Fruit fly (Drosophila melanogaster) whole organism, embryonic: ENCODE results near the gene CG11350.

Experiments used
- Adf1 ChIP-seq: fragments of 200-800 bp; sonication (Bioruptor generic); IDR thresholded peaks from 2 replicates; pipeline ENCODE4 v1.3.6; 2022; ENCODE audit warnings: missing biosample characterization, missing genetic modification characterization
- BEAF-32 ChIP-seq: fragments of 200-800 bp; sonication (Bioruptor generic); optimal IDR thresholded peaks from 3 replicates; lab custom pipeline; 2017; ENCODE audit warnings: missing biosample characterization, missing genetic modification characterization, mild to moderate bottlenecking, moderate library complexity, missing genetic modification reagents
- Blimp-1 ChIP-seq: fragments of 200-800 bp; sonication (Bioruptor generic); optimal IDR thresholded peaks from 3 replicates; lab custom pipeline; 2018; ENCODE audit warnings: missing biosample characterization, missing genetic modification characterization, mild to moderate bottlenecking, moderate library complexity, missing genetic modification reagents
- CG10274 ChIP-seq: fragments of 200-800 bp; sonication (Bioruptor generic); optimal IDR thresholded peaks from 3 replicates; lab custom pipeline; 2017; ENCODE audit warnings: missing biosample characterization, mild to moderate bottlenecking, missing genetic modification characterization
- CG10321 ChIP-seq: fragments of 200-800 bp; sonication (Bioruptor generic); IDR thresholded peaks from 2 replicates; pipeline ENCODE4 v1.3.6; 2022; ENCODE audit warnings: missing biosample characterization, missing genetic modification characterization
- CG11723 ChIP-seq: fragments of 200-800 bp; sonication (Bioruptor generic); optimal IDR thresholded peaks from 2 replicates; lab custom pipeline; 2017; ENCODE audit warnings: missing biosample characterization, mild to moderate bottlenecking, missing genetic modification characterization
- CG12299 ChIP-seq: fragments of 200-800 bp; sonication (Bioruptor generic); optimal IDR thresholded peaks from 2 replicates; lab custom pipeline; 2018; ENCODE audit warnings: missing biosample characterization, mild to moderate bottlenecking, missing genetic modification characterization
- CG13287 ChIP-seq: fragments of 200-800 bp; sonication (Bioruptor generic); IDR thresholded peaks from 2 replicates; pipeline ENCODE4 v1.3.6; 2022; ENCODE audit warnings: missing biosample characterization, missing genetic modification characterization; ENCODE audit not compliant: partially characterized antibody
- CG16813 ChIP-seq: fragments of 200-800 bp; sonication (Bioruptor generic); IDR thresholded peaks from 3 replicates; pipeline ENCODE4 v1.3.6; 2022; ENCODE audit warnings: missing biosample characterization, missing genetic modification characterization; ENCODE audit not compliant: partially characterized antibody
- CG2120 ChIP-seq: fragments of 200-800 bp; sonication (Bioruptor generic); optimal IDR thresholded peaks from 3 replicates; lab custom pipeline; 2016; ENCODE audit warnings: missing biosample characterization, missing genetic modification characterization
- CG2875 ChIP-seq: fragments of 200-800 bp; sonication (Bioruptor generic); optimal IDR thresholded peaks from 2 replicates; lab custom pipeline; 2017; ENCODE audit warnings: missing biosample characterization, mild to moderate bottlenecking, missing genetic modification characterization, missing genetic modification reagents
- CG31365 ChIP-seq: fragments of 200-800 bp; sonication (Bioruptor generic); optimal IDR thresholded peaks from 2 replicates; lab custom pipeline; 2018; ENCODE audit warnings: missing biosample characterization, mild to moderate bottlenecking, missing genetic modification characterization
- CG31441 ChIP-seq: fragments of 200-800 bp; sonication (Bioruptor generic); IDR thresholded peaks from 2 replicates; pipeline ENCODE4 v1.3.6; 2022; ENCODE audit warnings: missing biosample characterization, missing genetic modification characterization
- CG32532 ChIP-seq: fragments of 200-800 bp; sonication (Bioruptor generic); IDR thresholded peaks from 2 replicates; pipeline ENCODE4 v1.3.6; 2022; ENCODE audit warnings: missing biosample characterization, missing genetic modification characterization
- CG3838 ChIP-seq: fragments of 200-800 bp; sonication (Bioruptor generic); optimal IDR thresholded peaks from 3 replicates; lab custom pipeline; 2016; ENCODE audit warnings: missing biosample characterization, missing genetic modification characterization
- CG5180 ChIP-seq: fragments of 200-800 bp; sonication (Bioruptor generic); optimal IDR thresholded peaks from 3 replicates; lab custom pipeline; 2017; ENCODE audit warnings: missing biosample characterization, missing genetic modification characterization, mild to moderate bottlenecking, moderate library complexity, missing genetic modification reagents
- CG6254 ChIP-seq: fragments of 200-800 bp; sonication (Bioruptor generic); optimal IDR thresholded peaks from 3 replicates; lab custom pipeline; 2017; ENCODE audit warnings: mild to moderate bottlenecking, missing biosample characterization, missing genetic modification reagents, missing genetic modification characterization
- CG6791 ChIP-seq: fragments of 200-800 bp; sonication (Bioruptor generic); IDR thresholded peaks from 3 replicates; pipeline ENCODE4 v1.3.6; 2022; ENCODE audit warnings: missing biosample characterization, missing genetic modification characterization; ENCODE audit not compliant: partially characterized antibody
- CG6813 ChIP-seq: fragments of 200-800 bp; sonication (Bioruptor generic); optimal IDR thresholded peaks from 2 replicates; lab custom pipeline; 2017; ENCODE audit warnings: missing biosample characterization, missing genetic modification characterization, mild to moderate bottlenecking, moderate library complexity, missing genetic modification reagents
- CG8765 ChIP-seq: fragments of 200-800 bp; sonication (Bioruptor generic); IDR thresholded peaks from 2 replicates; pipeline ENCODE4 v1.3.6; 2022; ENCODE audit warnings: missing biosample characterization, missing genetic modification characterization
- D19A ChIP-seq: fragments of 200-800 bp; optimal IDR thresholded peaks from 3 replicates; lab custom pipeline; 2019; ENCODE audit warnings: missing biosample characterization, mild to moderate bottlenecking, missing genetic modification characterization, moderate library complexity
- Dad ChIP-seq: fragments of 200-800 bp; sonication (Bioruptor generic); optimal IDR thresholded peaks from 3 replicates; lab custom pipeline; 2016; ENCODE audit warnings: missing biosample characterization, missing genetic modification characterization
- Doc3 ChIP-seq: fragments of 200-800 bp; sonication (Bioruptor generic); IDR thresholded peaks from 3 replicates; pipeline ENCODE4 v1.3.6; 2022; ENCODE audit warnings: missing biosample characterization, missing genetic modification characterization; ENCODE audit not compliant: partially characterized antibody
- Fer3 ChIP-seq: fragments of 200-800 bp; sonication (Bioruptor generic); optimal IDR thresholded peaks from 2 replicates; lab custom pipeline; 2018; ENCODE audit warnings: missing biosample characterization, mild to moderate bottlenecking, missing genetic modification characterization, moderate library complexity
- Gug ChIP-seq: fragments of 200-800 bp; sonication (Bioruptor generic); IDR thresholded peaks from 4 replicates; pipeline ENCODE4 v1.3.6; 2022; ENCODE audit warnings: missing biosample characterization, missing genetic modification characterization
- HmgZ ChIP-seq: fragments of 200-800 bp; sonication (Bioruptor generic); optimal IDR thresholded peaks from 2 replicates; lab custom pipeline; 2018; ENCODE audit warnings: missing biosample characterization, mild to moderate bottlenecking, missing genetic modification characterization
- Hmr ChIP-seq: fragments of 200-800 bp; sonication (Bioruptor generic); optimal IDR thresholded peaks from 3 replicates; lab custom pipeline; 2017; ENCODE audit warnings: mild to moderate bottlenecking, missing biosample characterization, missing genetic modification reagents, missing genetic modification characterization
- Hmx ChIP-seq: fragments of 200-800 bp; sonication (Bioruptor generic); optimal IDR thresholded peaks from 2 replicates; lab custom pipeline; 2016; ENCODE audit warnings: missing biosample characterization, missing genetic modification characterization
- Mad ChIP-seq: fragments of 200-800 bp; sonication (Bioruptor generic); optimal IDR thresholded peaks from 2 replicates; lab custom pipeline; 2016; ENCODE audit warnings: missing biosample characterization, missing genetic modification characterization
- Mes4 ChIP-seq: fragments of 200-800 bp; sonication (Bioruptor generic); optimal IDR thresholded peaks from 2 replicates; lab custom pipeline; 2016; ENCODE audit warnings: missing biosample characterization, missing genetic modification characterization
- Myb ChIP-seq: fragments of 200-800 bp; sonication (Bioruptor generic); optimal IDR thresholded peaks from 2 replicates; lab custom pipeline; 2016; ENCODE audit warnings: missing biosample characterization, missing genetic modification characterization
- Nf-YB ChIP-seq: fragments of 200-800 bp; sonication (Bioruptor generic); optimal IDR thresholded peaks from 3 replicates; lab custom pipeline; 2019; ENCODE audit warnings: missing biosample characterization, mild to moderate bottlenecking, missing genetic modification characterization, moderate library complexity
- Ptx1 ChIP-seq: fragments of 200-800 bp; sonication (Bioruptor generic); IDR thresholded peaks from 2 replicates; pipeline ENCODE4 v1.3.6; 2022; ENCODE audit warnings: missing biosample characterization, missing genetic modification characterization
- Sox102F ChIP-seq: fragments of 200-800 bp; sonication (Bioruptor generic); optimal IDR thresholded peaks from 2 replicates; lab custom pipeline; 2018; ENCODE audit warnings: missing biosample characterization, mild to moderate bottlenecking, missing genetic modification characterization, moderate library complexity
- bab2 ChIP-seq: fragments of 200-800 bp; sonication (Bioruptor generic); optimal IDR thresholded peaks from 2 replicates; lab custom pipeline; 2016; ENCODE audit warnings: missing biosample characterization, missing genetic modification characterization
- bbx ChIP-seq: fragments of 200-800 bp; sonication (Bioruptor generic); IDR thresholded peaks from 2 replicates; pipeline ENCODE4 v1.3.6; 2022; ENCODE audit warnings: missing biosample characterization, missing genetic modification characterization; ENCODE audit not compliant: partially characterized antibody
- bcd ChIP-seq: fragments of 200-800 bp; sonication (Bioruptor generic); optimal IDR thresholded peaks from 2 replicates; lab custom pipeline; 2017; ENCODE audit warnings: missing biosample characterization, mild to moderate bottlenecking, missing genetic modification characterization
- chn ChIP-seq: fragments of 200-800 bp; sonication (Bioruptor generic); optimal IDR thresholded peaks from 2 replicates; lab custom pipeline; 2016; ENCODE audit warnings: missing biosample characterization, missing genetic modification characterization
- ci ChIP-seq: fragments of 200-800 bp; sonication (Bioruptor generic); IDR thresholded peaks from 3 replicates; pipeline ENCODE4 v1.3.6; 2022; ENCODE audit warnings: missing biosample characterization, missing genetic modification characterization
- crol ChIP-seq: fragments of 200-800 bp; sonication (Bioruptor generic); IDR thresholded peaks from 2 replicates; pipeline ENCODE4 v1.3.6; 2022; ENCODE audit warnings: missing biosample characterization, missing genetic modification characterization
- crp ChIP-seq, 2 experiments: fragments of 200-800 bp; sonication (Bioruptor generic); optimal IDR thresholded peaks; 2 replicates in 1 of 2; 3 replicates in 1 of 2; lab custom pipeline; 2017; ENCODE audit warnings: missing biosample characterization in 2 of 2, missing genetic modification characterization in 2 of 2, mild to moderate bottlenecking in 1 of 2, moderate library complexity in 1 of 2
- dm ChIP-seq: fragments of 200-800 bp; sonication (Bioruptor generic); optimal IDR thresholded peaks from 3 replicates; lab custom pipeline; 2016; ENCODE audit warnings: missing biosample characterization, missing genetic modification characterization
- ewg ChIP-seq: fragments of 200-800 bp; sonication (Bioruptor generic); optimal IDR thresholded peaks from 3 replicates; lab custom pipeline; 2017; ENCODE audit warnings: mild to moderate bottlenecking, missing biosample characterization, missing genetic modification reagents, missing genetic modification characterization
- row ChIP-seq: fragments of 200-800 bp; sonication (Bioruptor generic); IDR thresholded peaks from 3 replicates; pipeline ENCODE4 v1.3.6; 2022; ENCODE audit warnings: missing biosample characterization, missing genetic modification characterization
- sc ChIP-seq, 3 experiments: fragments of >200 bp in 2 of 3; fragments of 200-800 bp in 1 of 3; sonication (Bioruptor generic) in 1 of 3; optimal IDR thresholded peaks; 2 replicates in 2 of 3; 3 replicates in 1 of 3; lab custom pipeline; 2017; ENCODE audit warnings: mild to moderate bottlenecking in 1 of 3, missing biosample characterization in 1 of 3, missing genetic modification characterization in 1 of 3, missing genetic modification reagents in 1 of 3
- slbo ChIP-seq: fragments of 200-800 bp; sonication (Bioruptor generic); IDR thresholded peaks from 2 replicates; pipeline ENCODE4 v1.3.6; 2022; ENCODE audit warnings: missing biosample characterization, missing genetic modification characterization
- sqz ChIP-seq: fragments of 200-800 bp; sonication (Bioruptor generic); optimal IDR thresholded peaks from 3 replicates; lab custom pipeline; 2018; ENCODE audit warnings: missing biosample characterization, mild to moderate bottlenecking, missing genetic modification characterization
- vfl ChIP-seq: fragments of 200-800 bp; sonication (Bioruptor generic); optimal IDR thresholded peaks from 2 replicates; lab custom pipeline; 2016; ENCODE audit warnings: missing biosample characterization, missing genetic modification characterization
- vvl ChIP-seq: fragments of 200-800 bp; sonication (Bioruptor generic); IDR thresholded peaks from 2 replicates; pipeline ENCODE4 v1.3.6; 2022; ENCODE audit warnings: missing biosample characterization, missing genetic modification characterization

CG11350 gene

dm6 chr3L:4521809-4522208 is 39.2 kb downstream of the CG11350 start (continued):
- TF ChIP-seq bcd (GFP tag; lab: Kevin White, UChicago) = peak; percentile 29
- TF ChIP-seq Fer3 (tag; lab: Kevin White, UChicago) = peak; percentile 62
- no peak for TF ChIP-seq Dad
- TF ChIP-seq sc (optimal IDR thresholded peaks at IDR 0.05; lab: Kevin White, UChicago) = no peak
- no peak for TF ChIP-seq sc (GFP tag; optimal IDR thresholded peaks at IDR 0.05; lab: Kevin White, UChicago)
- no peak for TF ChIP-seq CG6791 (GFP tag; lab: Robert Waterston, UW)
- no peak for TF ChIP-seq dm (GFP tag; lab: Kevin White, UChicago)
- no peak for TF ChIP-seq CG12299 (tag; lab: Kevin White, UChicago)
- no peak for TF ChIP-seq CG6254 (GFP tag; lab: Kevin White, UChicago)
- TF ChIP-seq Hmx (GFP tag; lab: Kevin White, UChicago) = no peak
- no peak for TF ChIP-seq chn
- TF ChIP-seq CG10274 (GFP tag; lab: Kevin White, UChicago) = no peak
- TF ChIP-seq crol (GFP tag; lab: Robert Waterston, UW) = no peak
- no peak for TF ChIP-seq Mes4
- TF ChIP-seq CG31365 (tag; lab: Kevin White, UChicago) = no peak
- peak; percentile 3 for TF ChIP-seq HmgZ (tag; lab: Kevin White, UChicago)
- TF ChIP-seq CG10321 (GFP tag; lab: Robert Waterston, UW) = no peak
- no peak for TF ChIP-seq CG31441 (GFP tag; lab: Robert Waterston, UW)
- TF ChIP-seq CG8765 (GFP tag; lab: Robert Waterston, UW) = no peak
- no peak for TF ChIP-seq CG11723
- TF ChIP-seq CG2875 = no peak
- TF ChIP-seq crp (GFP tag; optimal IDR thresholded peaks at IDR 0.05; lab: Kevin White, UChicago) = no peak
- TF ChIP-seq Doc3 (GFP tag; lab: Robert Waterston, UW) = no peak
- no peak for TF ChIP-seq Gug
- no peak for TF ChIP-seq slbo
- TF ChIP-seq CG2120 (GFP tag; lab: Kevin White, UChicago) = no peak

- peak; percentile 68 for TF ChIP-seq ewg (GFP tag; lab: Kevin White, UChicago)
- TF ChIP-seq Sox102F (GFP tag; lab: Kevin White, UChicago) = no peak
- peak; percentile 43; the same call in 1 of the 2 replicates for TF ChIP-seq bbx (GFP tag; lab: Robert Waterston, UW)
- no peak for TF ChIP-seq BEAF-32 (GFP tag; lab: Kevin White, UChicago)
- 0 out of 2 replicates have a peak, but pooled peaks have one; percentile 20 for TF ChIP-seq Adf1
- TF ChIP-seq dm (GFP tag; lab: Kevin White, UChicago) = no peak
- peak; percentile 49; the same call in 1 of the 2 replicates for TF ChIP-seq CG32532 (GFP tag; lab: Robert Waterston, UW)
- TF ChIP-seq Hmr (GFP tag; lab: Kevin White, UChicago) = no peak
- TF ChIP-seq CG5180 (GFP tag; lab: Kevin White, UChicago) = peak; percentile 48
- no peak for TF ChIP-seq D19A (tag; lab: Kevin White, UChicago)
- no peak for TF ChIP-seq CG3838
- 0 out of 3 replicates have a peak, but pooled peaks have one; percentile 38 for TF ChIP-seq ci (GFP tag; lab: Robert Waterston, UW)
- TF ChIP-seq row (GFP tag; lab: Robert Waterston, UW) = no peak
- peak; percentile 53; the same call in 1 of the 2 replicates for TF ChIP-seq CG13287 (GFP tag; lab: Robert Waterston, UW)
- no peak for TF ChIP-seq vfl
- no peak for TF ChIP-seq CG16813
- no peak for TF ChIP-seq Blimp-1
- no peak for TF ChIP-seq bab2 (GFP tag; lab: Kevin White, UChicago)
- TF ChIP-seq Nf-YB (GFP tag; lab: Kevin White, UChicago) = no peak
- TF ChIP-seq CG6813 (GFP tag; lab: Kevin White, UChicago) = no peak
- peak; percentile 18; the same call in 1 of the 2 replicates for TF ChIP-seq vvl (GFP tag; lab: Robert Waterston, UW)
- TF ChIP-seq Myb = peak; percentile 72
- no peak for TF ChIP-seq Mad (GFP tag; lab: Kevin White, UChicago)
- peak; percentile 25 for TF ChIP-seq sqz (GFP tag; lab: Kevin White, UChicago)
- no peak for TF ChIP-seq Ptx1 (GFP tag; lab: Robert Waterston, UW)
Measured at dm6 chr3L:4531941-4532478, 49.4 kb downstream of the CG11350 start, which contains the start of gene Tie. Gene Tie, minus strand, starts transcription at chr3L:4532145.
